Fruit fly (Drosophila melanogaster) whole organism, wandering third instar larva: Measurements from ENCODE around the gene Vha16-5.

Experiments used
- Abd-B ChIP-seq: fragments of >200 bp; optimal IDR thresholded peaks from 2 replicates; lab custom pipeline; 2017; ENCODE audit warnings: missing biosample characterization, missing genetic modification characterization
- CG32264 ChIP-seq: fragments of 200-800 bp; sonication (Bioruptor generic); optimal IDR thresholded peaks from 2 replicates; lab custom pipeline; 2016; ENCODE audit warnings: missing biosample characterization, missing genetic modification characterization
- CG9705 ChIP-seq: fragments of 200-800 bp; sonication (Bioruptor generic); optimal IDR thresholded peaks from 2 replicates; lab custom pipeline; 2018; ENCODE audit warnings: missing biosample characterization, mild to moderate bottlenecking, missing genetic modification characterization
- CrebA ChIP-seq: fragments of 200-800 bp; sonication (Bioruptor generic); optimal IDR thresholded peaks from 2 replicates; lab custom pipeline; 2016; ENCODE audit warnings: missing biosample characterization, mild to moderate bottlenecking, missing genetic modification characterization, borderline replicate concordance
- Dfd ChIP-seq: fragments of >200 bp; optimal IDR thresholded peaks from 2 replicates; lab custom pipeline; 2017; ENCODE audit warnings: missing biosample characterization, missing genetic modification characterization
- Dif ChIP-seq: fragments of 200-275, 200-300 bp; sonication (Bioruptor generic); optimal IDR thresholded peaks from 2 replicates; lab custom pipeline; 2018; ENCODE audit warnings: missing biosample characterization, missing genetic modification characterization; ENCODE audit not compliant: partially characterized antibody
- GATAd ChIP-seq: sonication (Bioruptor generic); optimal IDR thresholded peaks from 2 replicates; lab custom pipeline; 2016; ENCODE audit warnings: missing biosample characterization, missing genetic modification characterization
- HLH106 ChIP-seq: fragments of 200-800 bp; optimal IDR thresholded peaks from 3 replicates; lab custom pipeline; 2019; ENCODE audit warnings: missing biosample characterization, mild to moderate bottlenecking, missing genetic modification characterization, moderate library complexity
- Hnf4 ChIP-seq: fragments of 200-800 bp; sonication (Bioruptor generic); optimal IDR thresholded peaks from 2 replicates; lab custom pipeline; 2016; ENCODE audit warnings: missing biosample characterization, mild to moderate bottlenecking, missing genetic modification characterization
- Hr78 ChIP-seq: fragments of >200 bp; optimal IDR thresholded peaks from 2 replicates; lab custom pipeline; 2017; ENCODE audit warnings: missing biosample characterization, missing genetic modification characterization
- Hr83 ChIP-seq: fragments of 200-300 bp; sonication (Bioruptor generic); optimal IDR thresholded peaks from 2 replicates; lab custom pipeline; 2016; ENCODE audit warnings: missing biosample characterization, mild to moderate bottlenecking, missing genetic modification characterization, moderate library complexity; ENCODE audit not compliant: poor library complexity, severe bottlenecking
- Jra ChIP-seq: sonication (Bioruptor generic); optimal IDR thresholded peaks from 2 replicates; lab custom pipeline; 2016; ENCODE audit warnings: missing biosample characterization, missing genetic modification characterization
- Mio ChIP-seq: sonication (Bioruptor generic); optimal IDR thresholded peaks from 2 replicates; lab custom pipeline; 2016; ENCODE audit warnings: missing biosample characterization, missing genetic modification characterization
- Myc ChIP-seq: fragments of >200 bp; optimal IDR thresholded peaks from 2 replicates; lab custom pipeline; 2017
- N ChIP-seq: fragments of >200 bp; optimal IDR thresholded peaks from 2 replicates; lab custom pipeline; 2018; ENCODE audit warnings: missing biosample characterization, missing external identifiers, missing genetic modification characterization
- OdsH ChIP-seq: fragments of 200-800 bp; sonication (Bioruptor generic); optimal IDR thresholded peaks from 2 replicates; lab custom pipeline; 2016; ENCODE audit warnings: missing biosample characterization, mild to moderate bottlenecking, missing genetic modification characterization
- Rel ChIP-seq, 2 experiments: fragments of 200-800 bp; sonication (Bioruptor generic) in 1 of 2; optimal IDR thresholded peaks; 2 replicates in 1 of 2; 3 replicates in 1 of 2; lab custom pipeline; 2016 to 2019; ENCODE audit warnings: mild to moderate bottlenecking in 2 of 2, missing biosample characterization in 2 of 2, missing genetic modification characterization in 2 of 2, moderate library complexity in 1 of 2
- Sp1 ChIP-seq: fragments of 200-800 bp; sonication (Bioruptor generic); optimal IDR thresholded peaks from 3 replicates; lab custom pipeline; 2019; ENCODE audit warnings: missing biosample characterization, mild to moderate bottlenecking, missing genetic modification characterization, moderate library complexity
- Vsx2 ChIP-seq: fragments of 200-300, 225-300 bp; sonication (Bioruptor generic); optimal IDR thresholded peaks from 2 replicates; lab custom pipeline; 2018; ENCODE audit warnings: missing biosample characterization, missing genetic modification characterization; ENCODE audit not compliant: partially characterized antibody
- br ChIP-seq: fragments of 200-800 bp; sonication (Bioruptor generic); optimal IDR thresholded peaks from 2 replicates; lab custom pipeline; 2016; ENCODE audit warnings: missing biosample characterization, missing genetic modification characterization
- brk ChIP-seq: fragments of 200-800 bp; sonication (Bioruptor generic); optimal IDR thresholded peaks from 2 replicates; lab custom pipeline; 2016; ENCODE audit warnings: missing biosample characterization, mild to moderate bottlenecking, missing genetic modification characterization
- dl ChIP-seq, 2 experiments: fragments of 175-275, 200-275 bp in 1 of 2; fragments of 200-275 bp in 1 of 2; sonication (Bioruptor generic); optimal IDR thresholded peaks; lab custom pipeline; 2018; ENCODE audit warnings: mild to moderate bottlenecking in 2 of 2, missing biosample characterization in 2 of 2, missing genetic modification characterization in 2 of 2, moderate library complexity in 2 of 2; ENCODE audit not compliant: partially characterized antibody in 2 of 2, insufficient read depth in 1 of 2
- dmrt93B ChIP-seq: fragments of 200-800 bp; sonication (Bioruptor generic); optimal IDR thresholded peaks from 2 replicates; lab custom pipeline; 2018; ENCODE audit warnings: missing biosample characterization, mild to moderate bottlenecking, missing genetic modification characterization
- dsf ChIP-seq: sonication (Bioruptor generic); optimal IDR thresholded peaks from 2 replicates; lab custom pipeline; 2016; ENCODE audit warnings: missing biosample characterization, missing genetic modification characterization, borderline replicate concordance
- ey ChIP-seq: fragments of 200-800 bp; sonication (Bioruptor generic); optimal IDR thresholded peaks from 2 replicates; lab custom pipeline; 2016; ENCODE audit warnings: missing biosample characterization, missing genetic modification characterization
- foxo ChIP-seq, 2 experiments: fragments of 200-800 bp; sonication (Bioruptor generic); optimal IDR thresholded peaks; 2 replicates in 1 of 2; 3 replicates in 1 of 2; lab custom pipeline; 2016 to 2017; ENCODE audit warnings: missing biosample characterization in 2 of 2, missing genetic modification characterization in 2 of 2
- fru ChIP-seq: fragments of 200-800 bp; sonication (Bioruptor generic); optimal IDR thresholded peaks from 3 replicates; lab custom pipeline; 2016; ENCODE audit warnings: missing biosample characterization, mild to moderate bottlenecking, missing genetic modification characterization
- h ChIP-seq: fragments of 200-800 bp; sonication (Bioruptor generic); optimal IDR thresholded peaks from 3 replicates; lab custom pipeline; 2016; ENCODE audit warnings: missing biosample characterization, mild to moderate bottlenecking, missing genetic modification characterization
- lola ChIP-seq: fragments of >200 bp; optimal IDR thresholded peaks from 2 replicates; lab custom pipeline; 2017; ENCODE audit warnings: missing biosample characterization, missing genetic modification characterization
- pan ChIP-seq: fragments of >200 bp; optimal IDR thresholded peaks from 2 replicates; lab custom pipeline; 2017
- psq ChIP-seq: fragments of 200-800 bp; sonication (Bioruptor generic); optimal IDR thresholded peaks from 3 replicates; lab custom pipeline; 2017; ENCODE audit warnings: missing biosample characterization, mild to moderate bottlenecking, missing genetic modification characterization, moderate library complexity
- rgr ChIP-seq: fragments of 200-800 bp; sonication (Bioruptor generic); optimal IDR thresholded peaks from 3 replicates; lab custom pipeline; 2016; ENCODE audit warnings: missing biosample characterization, mild to moderate bottlenecking, missing genetic modification characterization
- sage ChIP-seq: fragments of 200-800 bp; sonication (Bioruptor generic); optimal IDR thresholded peaks from 2 replicates; lab custom pipeline; 2016; ENCODE audit warnings: missing biosample characterization, mild to moderate bottlenecking, missing genetic modification characterization
- sv ChIP-seq: fragments of 200-800 bp; sonication (Bioruptor generic); optimal IDR thresholded peaks from 3 replicates; lab custom pipeline; 2016; ENCODE audit warnings: missing biosample characterization, missing genetic modification characterization
- tai ChIP-seq: sonication (Bioruptor generic); optimal IDR thresholded peaks from 2 replicates; lab custom pipeline; 2016; ENCODE audit warnings: missing biosample characterization, missing genetic modification characterization
- usp ChIP-seq: fragments of >200 bp; optimal IDR thresholded peaks from 2 replicates; lab custom pipeline; 2017; ENCODE audit warnings: missing biosample characterization, missing genetic modification characterization
- woc ChIP-seq: sonication (Bioruptor generic); optimal IDR thresholded peaks from 2 replicates; lab custom pipeline; 2016; ENCODE audit warnings: missing biosample characterization, mild to moderate bottlenecking, missing genetic modification characterization

The Vha16-5 gene

DNA sequence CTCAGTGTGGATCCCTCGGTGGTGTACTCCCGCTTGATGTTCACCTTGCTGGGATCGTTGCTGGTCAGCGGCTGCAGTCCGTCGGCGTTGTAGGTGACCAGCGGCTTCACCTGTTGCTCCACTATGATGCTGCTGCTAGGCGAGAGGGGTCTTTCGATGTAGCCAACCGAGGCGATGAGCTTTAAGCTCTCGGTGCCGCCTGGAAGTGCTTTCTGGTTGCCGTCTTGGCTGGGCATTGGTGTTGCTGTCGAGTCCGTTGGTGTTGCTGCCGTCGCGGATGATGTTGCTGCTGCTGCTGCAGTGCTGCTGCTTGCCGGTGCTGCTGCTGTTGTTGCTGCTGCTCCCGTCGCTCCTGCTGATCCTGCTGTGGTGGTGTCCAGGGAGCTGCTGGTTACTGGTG, 37.2 kb upstream of the Vha16-5 start:
- TF ChIP-seq dmrt93B (GFP tag; lab: Kevin White, UChicago) (no peak), sv (GFP tag; lab: Kevin White, UChicago) (no peak), foxo (GFP tag; optimal IDR thresholded peaks at IDR 0.05; lab: Kevin White, UChicago) (no peak), lola (GFP tag; lab: Kevin White, UChicago) (no peak), Rel (GFP tag; optimal IDR thresholded peaks at IDR 0.05; lab: Kevin White, UChicago) (no peak), Rel (tag; optimal IDR thresholded peaks at IDR 0.05; lab: Kevin White, UChicago) (no peak), ey (GFP tag; lab: Kevin White, UChicago) (no peak), dsf (GFP tag; lab: Kevin White, UChicago) (no peak), GATAd (no peak)

DNA sequence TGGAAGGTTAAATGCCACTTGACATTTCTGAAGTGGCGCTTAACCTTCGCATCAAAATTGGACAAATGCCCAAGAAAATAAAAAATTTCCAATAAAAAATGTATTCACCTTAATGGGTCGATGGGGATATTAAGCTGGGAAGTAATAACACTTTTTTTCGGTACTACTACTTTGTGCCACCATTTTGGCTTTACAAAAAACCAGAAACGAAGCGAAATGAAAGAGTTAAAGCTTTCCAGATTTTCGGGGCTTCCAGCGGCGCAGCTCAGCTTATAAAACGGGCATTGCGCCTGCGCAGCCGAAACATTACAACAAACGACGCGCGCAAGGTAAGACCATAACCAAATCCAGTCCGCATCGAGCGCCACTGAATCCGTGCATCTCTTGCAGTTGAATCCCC, 33.7 kb upstream of the Vha16-5 start, which contains the start of gene CG17127:
Gene CG17127, plus strand, starts transcription at position 301 of the 400 bp plus-strand sequence.
- no peak for TF ChIP-seq N
- TF ChIP-seq Sp1 (GFP tag; lab: Kevin White, UChicago) = no peak
- no peak for TF ChIP-seq Jra (GFP tag; lab: Kevin White, UChicago)
- TF ChIP-seq CG32264 (GFP tag; lab: Kevin White, UChicago) = no peak
- TF ChIP-seq dsf (GFP tag; lab: Kevin White, UChicago) = no peak
- no peak for TF ChIP-seq usp (GFP tag; lab: Kevin White, UChicago)
- no peak for TF ChIP-seq dmrt93B (GFP tag; lab: Kevin White, UChicago)
- TF ChIP-seq Dif (GFP tag; lab: Kevin White, UChicago) = no peak
- no peak for TF ChIP-seq rgr
- TF ChIP-seq tai (GFP tag; lab: Kevin White, UChicago) = no peak
- TF ChIP-seq HLH106 (tag; lab: Kevin White, UChicago) = no peak
- TF ChIP-seq Myc = no peak
- no peak for TF ChIP-seq OdsH
- TF ChIP-seq brk (GFP tag; lab: Kevin White, UChicago) = no peak
- TF ChIP-seq Hr78 (GFP tag; lab: Kevin White, UChicago) = no peak
- TF ChIP-seq psq = no peak
- no peak for TF ChIP-seq woc (GFP tag; lab: Kevin White, UChicago)
- no peak for TF ChIP-seq fru (GFP tag; lab: Kevin White, UChicago)
- TF ChIP-seq Mio (GFP tag; lab: Kevin White, UChicago) = no peak
- TF ChIP-seq, all 38 proteins: peak for 0

DNA sequence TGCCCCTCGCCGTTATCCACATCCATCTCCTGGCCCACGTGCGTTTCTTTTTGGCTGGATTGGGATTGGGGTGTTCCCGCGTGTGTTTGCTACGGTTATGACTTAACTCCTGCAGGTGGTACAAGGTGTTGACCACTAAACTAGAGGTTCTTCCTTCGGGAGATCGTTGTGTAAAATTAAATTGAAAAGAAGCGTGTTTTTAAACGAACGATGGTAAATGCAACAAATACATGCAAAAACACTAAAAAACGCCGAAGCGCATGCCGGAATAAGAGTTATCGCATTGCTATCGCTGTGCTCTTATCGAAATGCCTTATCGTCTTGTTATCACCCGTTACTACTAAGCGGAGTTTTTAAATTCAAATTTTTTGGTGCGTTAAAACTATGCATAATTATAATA, 32.9 kb upstream of the Vha16-5 start, which contains the start of gene CG6724:
Gene CG6724, minus strand, starts transcription at position 245 of the 400 bp plus-strand sequence.
- TF ChIP-seq HLH106 (tag; lab: Kevin White, UChicago) = no peak
- no peak for TF ChIP-seq CrebA (GFP tag; lab: Kevin White, UChicago)
- TF ChIP-seq Hnf4 (GFP tag; lab: Kevin White, UChicago) = no peak
- no peak for TF ChIP-seq usp (GFP tag; lab: Kevin White, UChicago)
- no peak for TF ChIP-seq pan (lab: Kevin White, UChicago)

DNA sequence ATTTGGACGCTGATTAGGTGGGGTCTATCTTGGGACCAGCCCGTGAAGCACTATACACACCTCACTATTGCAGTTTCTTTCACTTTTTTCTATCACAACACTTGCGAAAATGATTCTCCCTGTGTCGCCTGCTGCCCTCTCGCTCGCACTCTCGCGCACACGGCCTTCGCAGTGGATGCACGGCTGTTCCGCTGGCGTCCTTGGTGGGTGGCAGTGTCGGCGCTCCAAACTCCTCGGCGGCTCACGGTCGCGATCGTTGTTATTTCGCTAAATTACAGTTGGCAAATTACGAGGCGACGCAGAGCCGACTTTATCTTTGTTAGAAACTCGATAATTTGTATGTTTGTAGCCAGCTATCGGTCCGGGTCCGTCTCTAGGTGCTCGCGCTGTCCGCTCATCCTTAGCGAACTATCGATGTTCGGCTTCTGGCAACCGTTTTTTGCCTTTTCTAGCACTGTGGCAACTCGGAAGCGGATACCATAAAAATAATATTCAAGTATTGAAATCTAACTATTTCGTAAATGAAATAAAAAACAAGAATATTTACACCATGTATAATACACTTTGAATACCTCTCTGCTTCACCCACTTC, 30.9 kb upstream of the Vha16-5 start, which contains the start of gene Ubc2:
Gene Ubc2, minus strand, starts transcription at position 410 of the 592 bp plus-strand sequence.
- TF ChIP-seq h (GFP tag; lab: Kevin White, UChicago) (no peak), Vsx2 (no peak), N (no peak), HLH106 (tag; lab: Kevin White, UChicago) (no peak), Mio (GFP tag; lab: Kevin White, UChicago) (no peak), OdsH (no peak), dmrt93B (GFP tag; lab: Kevin White, UChicago) (no peak), dl (GFP tag; optimal IDR thresholded peaks at IDR 0.05; lab: Kevin White, UChicago; ENCODE audit: insufficient read depth in 1 of 2, partially characterized antibody in 2 of 2) (no peak), br (GFP tag; lab: Kevin White, UChicago) (no peak), Dfd (GFP tag; lab: Kevin White, UChicago) (no peak), sv (GFP tag; lab: Kevin White, UChicago) (peak; percentile 12), Jra (GFP tag; lab: Kevin White, UChicago) (no peak), sage (no peak), fru (GFP tag; lab: Kevin White, UChicago) (no peak), rgr (peak; percentile 14), Hr83 (GFP tag; lab: Kevin White, UChicago) (peak; percentile 62), woc (GFP tag; lab: Kevin White, UChicago) (no peak), Abd-B (no peak), psq (no peak), CG9705 (GFP tag; lab: Kevin White, UChicago) (no peak), Rel (GFP tag; optimal IDR thresholded peaks at IDR 0.05; lab: Kevin White, UChicago) (no peak), Rel (tag; optimal IDR thresholded peaks at IDR 0.05; lab: Kevin White, UChicago) (peak; percentile 22)
